Fruit fly (Drosophila melanogaster) whole organism, embryonic: ENCODE data around the gene CG17249.

ENCODE experiments used
- BEAF-32 ChIP-seq: fragments of 200-800 bp; sonication (Bioruptor generic); optimal IDR thresholded peaks from 3 replicates; lab custom pipeline; 2017; ENCODE audit warnings: missing biosample characterization, missing genetic modification characterization, mild to moderate bottlenecking, moderate library complexity, missing genetic modification reagents
- CG10979 ChIP-seq: fragments of 200-800 bp; sonication (Bioruptor generic); optimal IDR thresholded peaks from 2 replicates; lab custom pipeline; 2018; ENCODE audit warnings: missing biosample characterization, mild to moderate bottlenecking, missing genetic modification characterization, moderate library complexity
- CG11456 ChIP-seq: fragments of 200-800 bp; sonication (Bioruptor generic); IDR thresholded peaks from 3 replicates; pipeline ENCODE4 v1.3.6; 2022; ENCODE audit warnings: missing biosample characterization, missing genetic modification characterization
- CG12299 ChIP-seq: fragments of 200-800 bp; sonication (Bioruptor generic); optimal IDR thresholded peaks from 2 replicates; lab custom pipeline; 2018; ENCODE audit warnings: missing biosample characterization, mild to moderate bottlenecking, missing genetic modification characterization
- CG13624 ChIP-seq: fragments of 200-800 bp; sonication (Bioruptor generic); optimal IDR thresholded peaks from 2 replicates; lab custom pipeline; 2016; ENCODE audit warnings: missing biosample characterization, missing genetic modification characterization
- CG14965 ChIP-seq: fragments of 200-800 bp; sonication (Bioruptor generic); optimal IDR thresholded peaks from 2 replicates; lab custom pipeline; 2016; ENCODE audit warnings: missing biosample characterization, missing genetic modification characterization, borderline replicate concordance
- CG1792 ChIP-seq: fragments of 200-800 bp; sonication (Bioruptor generic); optimal IDR thresholded peaks from 2 replicates; lab custom pipeline; 2016; ENCODE audit warnings: missing biosample characterization, missing genetic modification characterization
- CG1832 ChIP-seq: fragments of 200-800 bp; sonication (Bioruptor generic); optimal IDR thresholded peaks from 2 replicates; lab custom pipeline; 2017; ENCODE audit warnings: missing biosample characterization, mild to moderate bottlenecking, missing genetic modification characterization, inconsistent platforms
- CG2129 ChIP-seq: fragments of 200-800 bp; sonication (Bioruptor generic); IDR thresholded peaks from 2 replicates; pipeline ENCODE4 v1.3.6; 2022; ENCODE audit warnings: missing biosample characterization, missing genetic modification characterization; ENCODE audit not compliant: partially characterized antibody
- CG2202 ChIP-seq: fragments of 200-800 bp; sonication (Bioruptor generic); optimal IDR thresholded peaks from 2 replicates; lab custom pipeline; 2018; ENCODE audit warnings: missing biosample characterization, mild to moderate bottlenecking, missing genetic modification characterization
- CG30403 ChIP-seq: fragments of 200-800 bp; sonication (Bioruptor generic); optimal IDR thresholded peaks from 3 replicates; lab custom pipeline; 2016; ENCODE audit warnings: missing biosample characterization, missing genetic modification characterization
- CG33213 ChIP-seq: fragments of 200-800 bp; sonication (Bioruptor generic); optimal IDR thresholded peaks from 3 replicates; lab custom pipeline; 2016; ENCODE audit warnings: missing biosample characterization, missing genetic modification characterization
- CG3838 ChIP-seq: fragments of 200-800 bp; sonication (Bioruptor generic); optimal IDR thresholded peaks from 3 replicates; lab custom pipeline; 2016; ENCODE audit warnings: missing biosample characterization, missing genetic modification characterization
- CG5245 ChIP-seq: fragments of 200-800 bp; sonication (Bioruptor generic); optimal IDR thresholded peaks from 3 replicates; lab custom pipeline; 2016; ENCODE audit warnings: missing biosample characterization, missing genetic modification characterization
- CG7357 ChIP-seq: fragments of 200-800 bp; sonication (Bioruptor generic); IDR thresholded peaks from 3 replicates; pipeline ENCODE4 v1.3.6; 2022; ENCODE audit warnings: missing biosample characterization, missing genetic modification characterization
- CG7372 ChIP-seq: fragments of 200-800 bp; sonication (Bioruptor generic); IDR thresholded peaks from 2 replicates; pipeline ENCODE4 v1.3.6; 2022; ENCODE audit warnings: missing biosample characterization, missing genetic modification characterization
- CG8290 ChIP-seq, 3 experiments: fragments of 200-800 bp; sonication (Bioruptor generic); optimal IDR thresholded peaks; 2 replicates each; lab custom pipeline; 2016 to 2019; ENCODE audit warnings: missing biosample characterization in 3 of 3, missing genetic modification characterization in 3 of 3, mild to moderate bottlenecking in 2 of 3, moderate library complexity in 1 of 3
- ERR ChIP-seq: fragments of 200-800 bp; sonication (Bioruptor generic); optimal IDR thresholded peaks from 2 replicates; lab custom pipeline; 2016; ENCODE audit warnings: missing biosample characterization, missing genetic modification characterization
- Ets65A ChIP-seq: fragments of 200-800 bp; sonication (Bioruptor generic); peaks from one replicate; lab custom pipeline; 2016; ENCODE audit warnings: missing biosample characterization, missing genetic modification characterization
- Med ChIP-seq: fragments of 200-800 bp; sonication (Bioruptor generic); peaks from one replicate; lab custom pipeline; 2016; ENCODE audit warnings: missing biosample characterization, missing genetic modification characterization, mild to moderate bottlenecking, inconsistent platforms, moderate library complexity
- NFAT ChIP-seq: fragments of 200-800 bp; sonication (Bioruptor generic); IDR thresholded peaks from 2 replicates; pipeline ENCODE4 v1.3.6; 2022; ENCODE audit warnings: missing biosample characterization, missing genetic modification characterization
- Side ChIP-seq: fragments of 200-800 bp; sonication (Bioruptor generic); optimal IDR thresholded peaks from 2 replicates; lab custom pipeline; 2016; ENCODE audit warnings: missing biosample characterization, missing genetic modification characterization
- Six4 ChIP-seq: fragments of 200-800 bp; sonication (Bioruptor generic); optimal IDR thresholded peaks from 2 replicates; lab custom pipeline; 2016; ENCODE audit warnings: missing biosample characterization, missing genetic modification characterization
- Vsx1 ChIP-seq: fragments of 200-800 bp; sonication (Bioruptor generic); optimal IDR thresholded peaks from 2 replicates; lab custom pipeline; 2017; ENCODE audit warnings: missing biosample characterization, mild to moderate bottlenecking, missing genetic modification characterization, missing genetic modification reagents
- ato ChIP-seq: fragments of 200-800 bp; sonication (Bioruptor generic); IDR thresholded peaks from 2 replicates; pipeline ENCODE4 v1.3.6; 2022; ENCODE audit warnings: missing biosample characterization, missing genetic modification characterization; ENCODE audit not compliant: partially characterized antibody
- caup ChIP-seq: fragments of 200-800 bp; sonication (Bioruptor generic); optimal IDR thresholded peaks from 3 replicates; lab custom pipeline; 2017; ENCODE audit warnings: missing biosample characterization, mild to moderate bottlenecking, missing genetic modification characterization, moderate library complexity; ENCODE audit not compliant: severe bottlenecking
- chm ChIP-seq: fragments of 200-800 bp; sonication (Bioruptor generic); IDR thresholded peaks from 2 replicates; pipeline ENCODE4 v1.3.6; 2022; ENCODE audit warnings: missing biosample characterization, missing genetic modification characterization
- danr ChIP-seq: fragments of 200-800 bp; sonication (Bioruptor generic); IDR thresholded peaks from 2 replicates; pipeline ENCODE4 v1.3.6; 2022; ENCODE audit warnings: missing biosample characterization, missing genetic modification characterization
- dimm ChIP-seq: fragments of 200-800 bp; sonication (Bioruptor generic); IDR thresholded peaks from 2 replicates; pipeline ENCODE4 v1.3.6; 2022; ENCODE audit warnings: missing biosample characterization, missing genetic modification characterization
- dm ChIP-seq: fragments of 200-800 bp; sonication (Bioruptor generic); optimal IDR thresholded peaks from 3 replicates; lab custom pipeline; 2016; ENCODE audit warnings: missing biosample characterization, missing genetic modification characterization
- gce ChIP-seq: fragments of 200-800 bp; sonication (Bioruptor generic); IDR thresholded peaks from 3 replicates; pipeline ENCODE4 v1.3.6; 2022; ENCODE audit warnings: missing biosample characterization, missing genetic modification characterization
- gfzf ChIP-seq: fragments of 200-800 bp; sonication (Bioruptor generic); optimal IDR thresholded peaks from 2 replicates; lab custom pipeline; 2016; ENCODE audit warnings: missing biosample characterization, mild to moderate bottlenecking, missing genetic modification characterization, moderate library complexity
- gsb ChIP-seq: fragments of 200-800 bp; sonication (Bioruptor generic); IDR thresholded peaks from 2 replicates; pipeline ENCODE4 v1.3.6; 2022; ENCODE audit warnings: missing biosample characterization, missing genetic modification characterization
- gsb-n ChIP-seq: fragments of 200-800 bp; sonication (Bioruptor generic); optimal IDR thresholded peaks from 3 replicates; lab custom pipeline; 2018; ENCODE audit warnings: missing biosample characterization, mild to moderate bottlenecking, missing genetic modification characterization
- jigr1 ChIP-seq: fragments of 200-800 bp; sonication (Bioruptor generic); IDR thresholded peaks from 3 replicates; pipeline ENCODE4 v1.3.6; 2022; ENCODE audit warnings: missing biosample characterization, missing genetic modification characterization
- jumu ChIP-seq: fragments of 200-800 bp; sonication (Bioruptor generic); optimal IDR thresholded peaks from 3 replicates; lab custom pipeline; 2016; ENCODE audit warnings: missing biosample characterization, missing genetic modification characterization
- lbe ChIP-seq: fragments of 200-800 bp; sonication (Bioruptor generic); optimal IDR thresholded peaks from 2 replicates; lab custom pipeline; 2016; ENCODE audit warnings: missing biosample characterization, mild to moderate bottlenecking, missing genetic modification characterization
- nau ChIP-seq: fragments of 200-800 bp; sonication (Bioruptor generic); optimal IDR thresholded peaks from 3 replicates; lab custom pipeline; 2017; ENCODE audit warnings: missing biosample characterization, mild to moderate bottlenecking, missing genetic modification characterization, missing genetic modification reagents
- odd ChIP-seq: fragments of 200-800 bp; sonication (Bioruptor generic); optimal IDR thresholded peaks from 2 replicates; lab custom pipeline; 2017; ENCODE audit warnings: missing biosample characterization, mild to moderate bottlenecking, missing genetic modification characterization
- pum ChIP-seq: fragments of 200-800 bp; sonication (Bioruptor generic); optimal IDR thresholded peaks from 2 replicates; lab custom pipeline; 2016; ENCODE audit warnings: missing biosample characterization, missing genetic modification characterization
- so ChIP-seq: fragments of 200-800 bp; sonication (Bioruptor generic); IDR thresholded peaks from 3 replicates; pipeline ENCODE4 v1.3.6; 2022; ENCODE audit warnings: missing biosample characterization, missing genetic modification characterization
- stwl ChIP-seq: fragments of 200-800 bp; sonication (Bioruptor generic); optimal IDR thresholded peaks from 3 replicates; lab custom pipeline; 2018; ENCODE audit warnings: missing biosample characterization, mild to moderate bottlenecking, missing genetic modification characterization, moderate library complexity
- tap ChIP-seq: fragments of 200-800 bp; optimal IDR thresholded peaks from 3 replicates; lab custom pipeline; 2019; ENCODE audit warnings: missing biosample characterization, mild to moderate bottlenecking, missing genetic modification characterization, moderate library complexity
- trem ChIP-seq: fragments of 200-800 bp; optimal IDR thresholded peaks from 3 replicates; lab custom pipeline; 2019; ENCODE audit warnings: missing biosample characterization, mild to moderate bottlenecking, missing genetic modification characterization, moderate library complexity
- trh ChIP-seq: fragments of 200-800 bp; sonication (Bioruptor generic); optimal IDR thresholded peaks from 2 replicates; lab custom pipeline; 2016; ENCODE audit warnings: missing biosample characterization, missing genetic modification characterization
- wor ChIP-seq: fragments of 200-800 bp; sonication (Bioruptor generic); IDR thresholded peaks from 2 replicates; pipeline ENCODE4 v1.3.6; 2022; ENCODE audit warnings: missing biosample characterization, missing genetic modification characterization
- z ChIP-seq: fragments of 200-800 bp; sonication (Bioruptor generic); IDR thresholded peaks from 3 replicates; pipeline ENCODE4 v1.3.6; 2022; ENCODE audit warnings: missing biosample characterization, missing genetic modification characterization

CG17249 gene

dm6 chr3L:1668504-1668903 is 21.2 kb upstream of the CG17249 start, which contains the start of gene RpL23A (continued):
- TF ChIP-seq CG2202 (tag; lab: Kevin White, UChicago) (peak; percentile 86), lbe (GFP tag; lab: Kevin White, UChicago) (peak; percentile 77), wor (GFP tag; lab: Robert Waterston, UW) (peak; percentile 64), gce (GFP tag; lab: Robert Waterston, UW) (peak; percentile 88), gsb-n (tag; lab: Kevin White, UChicago) (peak; percentile 92), dimm (GFP tag; lab: Robert Waterston, UW) (peak; percentile 82), CG11456 (GFP tag; lab: Robert Waterston, UW) (peak; percentile 98), danr (GFP tag; lab: Robert Waterston, UW) (peak; percentile 68), Vsx1 (peak; percentile 98), CG14965 (GFP tag; lab: Kevin White, UChicago) (peak; percentile 88)

- peak; percentile 43 for TF ChIP-seq Med (GFP tag; lab: Kevin White, UChicago)
- peak; percentile 46 for TF ChIP-seq Ets65A (GFP tag; lab: Kevin White, UChicago)
- no peak for TF ChIP-seq CG12299
These were observed 20.2 kb upstream of the CG17249 start for dm6 chr3L:1667423-1667822.

dm6 chr3L:1665544-1665943 is 18.3 kb upstream of the CG17249 start:
- TF ChIP-seq Ets65A (GFP tag; lab: Kevin White, UChicago) (peak; percentile 91), Med (GFP tag; lab: Kevin White, UChicago) (peak; percentile 73), CG1832 (GFP tag; lab: Kevin White, UChicago) (peak; percentile 4), jumu (GFP tag; lab: Kevin White, UChicago) (no peak), chm (GFP tag; lab: Robert Waterston, UW) (0 out of 2 replicates have a peak, but pooled peaks have one; percentile 37), so (GFP tag; lab: Robert Waterston, UW) (no peak), nau (GFP tag; lab: Kevin White, UChicago) (no peak), pum (GFP tag; lab: Kevin White, UChicago) (no peak), trem (tag; lab: Kevin White, UChicago) (no peak)

dm6 chr3L:1664876-1665275 is 17.6 kb upstream of the CG17249 start, which contains the start of the genes Srrm234 and CG7974:
Gene Srrm234, minus strand, starts transcription at chr3L:1665064.
Gene CG7974, plus strand, starts transcription at chr3L:1665138.
- no peak for TF ChIP-seq gsb
- no peak for TF ChIP-seq ato (GFP tag; lab: Robert Waterston, UW)
- no peak for TF ChIP-seq Six4
- no peak for TF ChIP-seq CG7372
- no peak for TF ChIP-seq CG8290 (GFP tag; optimal IDR thresholded peaks at IDR 0.05; lab: Kevin White, UChicago)
- no peak for TF ChIP-seq CG8290 (tag; optimal IDR thresholded peaks at IDR 0.05; lab: Kevin White, UChicago)
- TF ChIP-seq tap (tag; lab: Kevin White, UChicago): no peak
- TF ChIP-seq CG2129 (GFP tag; lab: Robert Waterston, UW): no peak
- TF ChIP-seq CG33213 (GFP tag; lab: Kevin White, UChicago): no peak
- TF ChIP-seq CG7357 (GFP tag; lab: Robert Waterston, UW): no peak
- TF ChIP-seq dm (GFP tag; lab: Kevin White, UChicago): no peak
- TF ChIP-seq ERR (GFP tag; lab: Kevin White, UChicago): no peak
- TF ChIP-seq caup: no peak
- TF ChIP-seq trh (GFP tag; lab: Kevin White, UChicago): no peak
- peak; percentile 18 for TF ChIP-seq BEAF-32
- TF ChIP-seq CG30403 (GFP tag; lab: Kevin White, UChicago): no peak
- TF ChIP-seq z (GFP tag; lab: Robert Waterston, UW): no peak
- TF ChIP-seq odd (GFP tag; lab: Kevin White, UChicago): no peak
- TF ChIP-seq CG10979: peak; percentile 6
- TF ChIP-seq gfzf (GFP tag; lab: Kevin White, UChicago): peak; percentile 88
- peak; percentile 96 for TF ChIP-seq stwl (tag; lab: Kevin White, UChicago)
- no peak for TF ChIP-seq CG5245 (GFP tag; lab: Kevin White, UChicago)
- no peak for TF ChIP-seq CG1792 (GFP tag; lab: Kevin White, UChicago)
- TF ChIP-seq jigr1 (GFP tag; lab: Robert Waterston, UW): no peak
- no peak for TF ChIP-seq CG3838 (GFP tag; lab: Kevin White, UChicago)
- TF ChIP-seq NFAT (GFP tag; lab: Robert Waterston, UW): no peak
- TF ChIP-seq CG13624 (GFP tag; lab: Kevin White, UChicago): no peak
- TF ChIP-seq Side (GFP tag; lab: Kevin White, UChicago): no peak
